Worm (Caenorhabditis elegans) whole organism, L4 larva: ENCODE data around the gene ifo-1.

Experiments
- F26F4.8 ChIP-seq: fragments of 200-800 bp; sonication (Bioruptor generic); conservative IDR thresholded peaks from 2 replicates; pipeline ENCODE4 v1.3.6; 2022; ENCODE audit warnings: missing genetic modification characterization, missing compliant biosample characterization
- F44E2.7 ChIP-seq: fragments of 200-800 bp; sonication (Bioruptor generic); IDR thresholded peaks from 2 replicates; pipeline ENCODE4 v2.1.2; 2022; ENCODE audit warnings: missing genetic modification characterization, missing compliant biosample characterization
- Y105C5A.15 ChIP-seq: fragments of 200-800 bp; sonication (Bioruptor generic); IDR thresholded peaks from 2 replicates; pipeline ENCODE4 v1.3.6; 2022; ENCODE audit warnings: missing genetic modification characterization, missing compliant biosample characterization
- Y48G9A.11 ChIP-seq: fragments of 200-800 bp; sonication (Bioruptor generic); IDR thresholded peaks from 2 replicates; pipeline ENCODE4 v1.3.6; 2022; ENCODE audit warnings: missing genetic modification reagents, missing genetic modification characterization, missing compliant biosample characterization
- aha-1 ChIP-seq: fragments of 150-350 bp; peaks from one replicate; lab custom pipeline; 2014; ENCODE audit warnings: missing biosample characterization, missing genetic modification characterization
- ama-1 ChIP-seq: fragments of 150-350 bp; optimal IDR thresholded peaks from 2 replicates; lab custom pipeline; 2014; ENCODE audit warnings: inconsistent platforms, mixed read lengths
- arid-1 ChIP-seq: fragments of 200-800 bp; sonication (Bioruptor generic); conservative IDR thresholded peaks from 2 replicates; pipeline ENCODE4 v1.3.6; 2022; ENCODE audit warnings: missing genetic modification reagents, missing genetic modification characterization, missing compliant biosample characterization
- ceh-44 ChIP-seq: fragments of 200-800 bp; sonication (Bioruptor generic); IDR thresholded peaks from 2 replicates; pipeline ENCODE4 v1.3.6; 2022; ENCODE audit warnings: missing genetic modification reagents, missing genetic modification characterization, missing compliant biosample characterization
- daf-19 ChIP-seq: fragments of 200-800 bp; sonication (Bioruptor generic); conservative IDR thresholded peaks from 2 replicates; pipeline ENCODE4 v1.3.6; 2022; ENCODE audit warnings: missing genetic modification characterization, missing compliant biosample characterization
- dmd-6 ChIP-seq: fragments of 200-800 bp; sonication (Bioruptor generic); IDR thresholded peaks from 2 replicates; pipeline ENCODE4 v1.3.6; 2022; ENCODE audit warnings: missing genetic modification reagents, missing genetic modification characterization, missing compliant biosample characterization
- dmd-8 ChIP-seq: fragments of 200-800 bp; sonication (Bioruptor generic); IDR thresholded peaks from 2 replicates; pipeline ENCODE4 v1.3.6; 2022; ENCODE audit warnings: missing genetic modification characterization, missing compliant biosample characterization
- dmd-9 ChIP-seq: fragments of 200-800 bp; sonication (Bioruptor generic); IDR thresholded peaks from 2 replicates; pipeline ENCODE4 v1.3.6; 2022; ENCODE audit warnings: missing genetic modification reagents, missing genetic modification characterization, missing compliant biosample characterization
- dpl-1 ChIP-seq: fragments of 150-350 bp; optimal IDR thresholded peaks from 2 replicates; lab custom pipeline; 2014; ENCODE audit warnings: missing biosample characterization, missing genetic modification reagents, missing genetic modification characterization
- dve-1 ChIP-seq: sonication (generic microtip); optimal IDR thresholded peaks from 2 replicates; lab custom pipeline; 2017; ENCODE audit warnings: antibody characterized with exemption, mild to moderate bottlenecking, missing genetic modification characterization, missing compliant biosample characterization; ENCODE audit not compliant: insufficient read depth
- fos-1 ChIP-seq: fragments of 150-350 bp; optimal IDR thresholded peaks from 2 replicates; lab custom pipeline; 2014; ENCODE audit warnings: missing biosample characterization, missing genetic modification characterization
- hlh-30 ChIP-seq: sonication (generic microtip); optimal IDR thresholded peaks from 2 replicates; lab custom pipeline; 2017; ENCODE audit warnings: antibody characterized with exemption, mild to moderate bottlenecking, missing genetic modification characterization, missing compliant biosample characterization; ENCODE audit not compliant: insufficient read depth
- hmg-1.1 ChIP-seq: fragments of 200-800 bp; sonication (Bioruptor generic); IDR thresholded peaks from 2 replicates; pipeline ENCODE4 v1.3.6; 2022; ENCODE audit warnings: missing genetic modification reagents, missing genetic modification characterization, missing compliant biosample characterization
- lin-13 ChIP-seq: fragments of 150-350 bp; optimal IDR thresholded peaks from 2 replicates; lab custom pipeline; 2014; ENCODE audit warnings: missing biosample characterization, missing genetic modification reagents, missing genetic modification characterization
- lin-15B ChIP-seq: fragments of 150-350 bp; sonication (generic microtip); optimal IDR thresholded peaks from 3 replicates; lab custom pipeline; 2014; ENCODE audit warnings: missing biosample characterization, missing genetic modification characterization
- lin-38 ChIP-seq: fragments of 200-800 bp; sonication (Bioruptor generic); IDR thresholded peaks from 2 replicates; pipeline ENCODE4 v1.3.6; 2022; ENCODE audit warnings: missing genetic modification reagents, missing genetic modification characterization, missing compliant biosample characterization
- lsy-2 ChIP-seq, 2 experiments: fragments of 150-350 bp in 1 of 2; sonication (generic microtip) in 1 of 2; optimal IDR thresholded peaks; 2 replicates each; lab custom pipeline; 2014 to 2017; ENCODE audit warnings: missing biosample characterization in 2 of 2, missing genetic modification characterization in 2 of 2
- madf-5 ChIP-seq, 2 experiments: fragments of 200-800 bp; sonication (Bioruptor generic); IDR thresholded peaks; 2 replicates each; pipeline ENCODE4 v1.3.6; 2022; ENCODE audit warnings: missing compliant biosample characterization in 2 of 2, missing genetic modification characterization in 2 of 2
- madf-9 ChIP-seq: fragments of 200-800 bp; sonication (Bioruptor generic); conservative IDR thresholded peaks from 2 replicates; pipeline ENCODE4 v1.3.6; 2022; ENCODE audit warnings: missing genetic modification reagents, missing genetic modification characterization, missing compliant biosample characterization
- nhr-10 ChIP-seq: fragments of 150-350 bp; optimal IDR thresholded peaks from 2 replicates; lab custom pipeline; 2014; ENCODE audit warnings: missing biosample characterization, missing genetic modification characterization
- nhr-11 ChIP-seq: fragments of 150-350 bp; optimal IDR thresholded peaks from 2 replicates; lab custom pipeline; 2014; ENCODE audit warnings: missing biosample characterization, missing genetic modification characterization
- nhr-111 ChIP-seq: fragments of 200-800 bp; sonication (Bioruptor generic); optimal IDR thresholded peaks from 2 replicates; lab custom pipeline; 2018; ENCODE audit warnings: mild to moderate bottlenecking, missing genetic modification characterization, missing compliant biosample characterization
- nhr-25 ChIP-seq: sonication (generic microtip); optimal IDR thresholded peaks from 2 replicates; lab custom pipeline; 2017; ENCODE audit warnings: missing genetic modification characterization, mild to moderate bottlenecking, missing compliant biosample characterization, antibody characterized with exemption, moderate library complexity, borderline replicate concordance; ENCODE audit not compliant: insufficient read depth
- nhr-41 ChIP-seq: fragments of 200-800 bp; sonication (Bioruptor generic); IDR thresholded peaks from 2 replicates; pipeline ENCODE4 v1.3.6; 2022; ENCODE audit warnings: missing genetic modification reagents, missing genetic modification characterization, missing compliant biosample characterization
- nhr-48 ChIP-seq: sonication (generic microtip); optimal IDR thresholded peaks from 2 replicates; lab custom pipeline; 2016; ENCODE audit warnings: mild to moderate bottlenecking, missing genetic modification characterization, missing compliant biosample characterization
- nhr-77 ChIP-seq: fragments of 150-350 bp; optimal IDR thresholded peaks from 2 replicates; lab custom pipeline; 2014; ENCODE audit warnings: missing biosample characterization, missing genetic modification characterization
- pha-4 ChIP-seq, 2 experiments: fragments of 150-350 bp in 1 of 2; fragments of 200-800 bp in 1 of 2; sonication (Bioruptor generic) in 1 of 2; IDR thresholded peaks in 1 of 2; optimal IDR thresholded peaks in 1 of 2; 2 replicates each; pipeline versions ENCODE4 v1.3.6 to Lab custom; 2014 to 2022; ENCODE audit warnings: missing genetic modification characterization in 2 of 2, missing genetic modification reagents in 2 of 2, missing biosample characterization in 1 of 2, missing compliant biosample characterization in 1 of 2
- sdz-12 ChIP-seq: fragments of 200-800 bp; sonication (Bioruptor generic); optimal IDR thresholded peaks from 2 replicates; lab custom pipeline; 2018; ENCODE audit warnings: mild to moderate bottlenecking, missing genetic modification characterization, missing compliant biosample characterization
- snpc-1.2 ChIP-seq: fragments of 200-800 bp; sonication (Bioruptor generic); IDR thresholded peaks from 2 replicates; pipeline ENCODE4 v1.3.6; 2022; ENCODE audit warnings: missing genetic modification reagents, missing genetic modification characterization, missing compliant biosample characterization
- snpc-4 ChIP-seq: fragments of 150-350 bp; optimal IDR thresholded peaks from 2 replicates; lab custom pipeline; 2014; ENCODE audit warnings: missing biosample characterization, missing genetic modification characterization
- spr-1 ChIP-seq: sonication (generic microtip); optimal IDR thresholded peaks from 2 replicates; lab custom pipeline; 2016; ENCODE audit warnings: mild to moderate bottlenecking, missing genetic modification characterization, missing compliant biosample characterization
- unc-39 ChIP-seq: sonication (generic microtip); optimal IDR thresholded peaks from 2 replicates; lab custom pipeline; 2017; ENCODE audit warnings: missing biosample characterization, missing genetic modification characterization
- unc-62 ChIP-seq, 3 experiments: fragments of 150-350 bp in 1 of 3; sonication (generic microtip); optimal IDR thresholded peaks in 2 of 3; peaks in 1 of 3; 1 replicate in 1 of 3; 2 replicates in 2 of 3; lab custom pipeline; 2014 to 2017; ENCODE audit warnings: missing biosample characterization in 3 of 3, missing genetic modification characterization in 3 of 3, missing genetic modification reagents in 3 of 3, missing genotype in 1 of 3
- ztf-7 ChIP-seq: fragments of 150-350 bp; optimal IDR thresholded peaks from 2 replicates; lab custom pipeline; 2014; ENCODE audit warnings: missing biosample characterization, missing genetic modification characterization

The ifo-1 gene

DNA sequence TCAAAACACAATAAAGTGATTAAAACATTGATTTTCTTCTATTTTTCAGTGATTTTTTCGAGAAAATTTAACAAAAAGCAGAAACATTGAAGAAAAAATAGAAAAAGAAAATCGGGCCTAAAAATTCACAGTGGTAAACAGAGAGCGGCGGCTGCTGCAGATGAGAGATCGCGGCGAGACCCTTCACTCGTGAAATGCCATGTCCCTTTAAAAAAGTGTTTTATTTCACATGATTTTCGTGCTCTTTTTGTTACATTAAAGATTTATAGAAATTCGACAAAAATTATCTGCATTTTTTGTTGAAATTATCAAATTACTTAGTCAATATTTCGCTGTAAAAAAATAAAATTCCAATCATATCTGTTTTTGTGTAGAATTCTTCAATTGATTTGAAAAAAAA, 12.5 kb downstream of the ifo-1 start (continued):
- TF ChIP-seq nhr-48 (no peak), hmg-1.1 (GFP tag; lab: Robert Waterston, UW) (peak; percentile 58), lsy-2 (tag; optimal IDR thresholded peaks at IDR 0.05; lab: Kevin White, UChicago) (peak in 1 of 2 experiments; percentile 79), nhr-10 (tag; lab: Kevin White, UChicago) (no peak), daf-19 (GFP tag; lab: Robert Waterston, UW) (no peak), nhr-77 (tag; lab: Kevin White, UChicago) (peak; percentile 61), lin-38 (GFP tag; lab: Robert Waterston, UW) (peak; percentile 57), nhr-25 (peak; percentile 29), snpc-1.2 (GFP tag; lab: Robert Waterston, UW) (0 out of 2 replicates have a peak, but pooled peaks have one; percentile 40), hlh-30 (tag; lab: Kevin White, UChicago) (peak; percentile 87), dmd-6 (GFP tag; lab: Robert Waterston, UW) (peak; percentile 41), nhr-11 (tag; lab: Kevin White, UChicago) (peak; percentile 6), snpc-4 (tag; lab: Kevin White, UChicago) (no peak), Y105C5A.15 (GFP tag; lab: Robert Waterston, UW) (no peak)

ce11 chrIV:7313397-7313910, 13.0 kb downstream of the ifo-1 start, which contains the start of gene rps-8:
rps-8 (minus strand) TSS chrIV:7313860.
- TF ChIP-seq nhr-77 (tag; lab: Kevin White, UChicago) (no peak), pha-4 (GFP tag; IDR thresholded peaks at IDR 0.05; lab: Robert Waterston, UW) (no peak), pha-4 (tag; optimal IDR thresholded peaks at IDR 0.05; lab: Kevin White, UChicago) (no peak), F44E2.7 (0 out of 2 replicates have a peak, but pooled peaks have one; percentile 23), dpl-1 (no peak), madf-5 (GFP tag; IDR thresholded peaks at IDR 0.05; lab: Robert Waterston, UW) (no peak), ama-1 (lab: Kevin White, UChicago) (no peak), nhr-111 (no peak), fos-1 (no peak), ceh-44 (GFP tag; lab: Robert Waterston, UW) (no peak), nhr-41 (GFP tag; lab: Robert Waterston, UW) (no peak), ztf-7 (tag; lab: Kevin White, UChicago) (no peak), arid-1 (0 out of 2 replicates have a peak, but pooled peaks have one; percentile 3), F26F4.8 (GFP tag; lab: Robert Waterston, UW) (no peak), aha-1 (tag; lab: Kevin White, UChicago) (peak; percentile 90)

DNA sequence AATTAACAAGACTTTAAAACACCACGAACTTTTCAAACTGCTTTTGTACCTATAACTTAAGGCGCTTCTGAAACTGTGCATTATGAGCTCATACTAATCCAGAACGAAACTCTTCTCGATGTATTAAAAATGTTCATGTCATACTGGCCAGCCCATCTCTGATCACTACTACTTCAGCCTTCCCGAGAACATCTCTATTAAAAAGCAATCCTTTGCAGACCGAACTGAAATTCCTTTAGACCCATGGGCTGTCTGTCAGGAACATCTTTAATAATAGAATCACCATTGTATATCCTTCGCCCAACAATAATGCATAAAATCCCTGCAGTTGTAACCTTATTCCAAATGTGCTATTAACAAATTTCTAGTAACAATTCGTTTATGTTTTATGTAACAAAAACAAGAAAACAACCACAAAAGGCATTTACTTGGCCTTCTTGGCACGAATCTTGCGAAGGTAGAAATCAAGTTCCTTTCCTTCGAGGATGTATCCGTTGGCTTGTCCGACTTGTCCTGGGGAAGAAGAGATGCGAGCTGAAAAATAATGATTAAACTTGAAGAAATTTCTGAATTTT, 13.8 kb downstream of the ifo-1 start:
- peak; percentile 74 for TF ChIP-seq aha-1 (tag; lab: Kevin White, UChicago)
- peak; percentile 73 for TF ChIP-seq snpc-1.2 (GFP tag; lab: Robert Waterston, UW)
- no peak for TF ChIP-seq dmd-6 (GFP tag; lab: Robert Waterston, UW)
- no peak for TF ChIP-seq dve-1 (tag; lab: Kevin White, UChicago)
- no peak for TF ChIP-seq nhr-25
- 0 out of 2 replicates have a peak, but pooled peaks have one; percentile 16 for TF ChIP-seq Y48G9A.11
- TF ChIP-seq madf-9 (GFP tag; lab: Robert Waterston, UW) = no peak
- TF ChIP-seq spr-1 (tag; lab: Kevin White, UChicago) = no peak
- TF ChIP-seq lin-13 (GFP tag; lab: Kevin White, UChicago) = no peak
- TF ChIP-seq unc-39 (tag; lab: Kevin White, UChicago) = no peak
- peak in 1 of 2 experiments; percentile 52 for TF ChIP-seq unc-62 (GFP tag; optimal IDR thresholded peaks at IDR 0.05 in 1 of 2; lab: Kevin White, UChicago)
- no peak for TF ChIP-seq unc-62 (tag; optimal IDR thresholded peaks at IDR 0.05; lab: Kevin White, UChicago)
- no peak for TF ChIP-seq lin-15B (tag; lab: Kevin White, UChicago)
- TF ChIP-seq nhr-11 (tag; lab: Kevin White, UChicago) = no peak
- no peak for TF ChIP-seq hmg-1.1 (GFP tag; lab: Robert Waterston, UW)
- no peak for TF ChIP-seq dmd-8
- no peak for TF ChIP-seq dmd-9 (GFP tag; lab: Robert Waterston, UW)
- TF ChIP-seq sdz-12 (GFP tag; lab: Kevin White, UChicago) = no peak
